Fruit fly (Drosophila melanogaster): Measurements from ENCODE around the gene PGS1.

Gene PGS1

dm6 chr3R:18739978-18740954 lies 5.6 kb downstream of the PGS1 start (continued):
- TF ChIP-seq amos (GFP tag; IDR thresholded peaks at IDR 0.05; ENCODE audit: partially characterized antibody) (peak; percentile 49; the same call in 1 of the 2 replicates), cwo (GFP tag; optimal IDR thresholded peaks at IDR 0.05) (peak; percentile 91), CG34422 (GFP tag; IDR thresholded peaks at IDR 0.05) (peak; percentile 50; the same call in 1 of the 3 replicates), prd (optimal IDR thresholded peaks at IDR 0.05) (no peak), prd (GFP tag; IDR thresholded peaks at IDR 0.05) (no peak), TFAM (GFP tag; optimal IDR thresholded peaks at IDR 0.05) (no peak), CG15269 (tag; optimal IDR thresholded peaks at IDR 0.05) (peak; percentile 33), phol (tag; optimal IDR thresholded peaks at IDR 0.05) (no peak), chm (GFP tag; IDR thresholded peaks at IDR 0.05) (no peak; the same call in 1 of the 2 replicates), CG8924 (tag; optimal IDR thresholded peaks at IDR 0.05) (peak; percentile 4), gem (tag; optimal IDR thresholded peaks at IDR 0.05) (peak; percentile 3), chinmo (GFP tag; IDR thresholded peaks at IDR 0.05; ENCODE audit: partially characterized antibody) (peak; percentile 62; the same call in 2 of the 4 replicates), pho (GFP tag; optimal IDR thresholded peaks at IDR 0.05) (no peak), CG30403 (GFP tag; optimal IDR thresholded peaks at IDR 0.05) (no peak), esg (GFP tag; conservative IDR thresholded peaks at IDR 0.05) (no peak), CG6689 (GFP tag; IDR thresholded peaks at IDR 0.05) (no peak), D (optimal IDR thresholded peaks at IDR 0.05) (no peak), D (GFP tag; optimal IDR thresholded peaks at IDR 0.05) (no peak), CG8281 (tag; optimal IDR thresholded peaks at IDR 0.05) (peak; percentile 9), NC2β (GFP tag; optimal IDR thresholded peaks at IDR 0.05) (no peak), slbo (GFP tag; IDR thresholded peaks at IDR 0.05) (0 out of 2 replicates have a peak, but pooled peaks have one; percentile 15), rib (GFP tag; IDR thresholded peaks at IDR 0.05) (peak; percentile 43; the same call in 1 of the 2 replicates), kni (GFP tag; optimal IDR thresholded peaks at IDR 0.05) (peak; percentile 53), HmgZ (tag; optimal IDR thresholded peaks at IDR 0.05) (peak; percentile 28), CG8290 (GFP tag; optimal IDR thresholded peaks at IDR 0.05) (no peak), CG8290 (tag; optimal IDR thresholded peaks at IDR 0.05) (peak in 1 of 2 experiments; percentile 71), Ets65A (GFP tag) (peak; percentile 61), CG9609 (GFP tag; optimal IDR thresholded peaks at IDR 0.05) (no peak), CG12155 (GFP tag; optimal IDR thresholded peaks at IDR 0.05) (peak; percentile 30), sens-2 (GFP tag; IDR thresholded peaks at IDR 0.05) (no peak), CG3163 (GFP tag; optimal IDR thresholded peaks at IDR 0.05) (peak; percentile 85), en (GFP tag; optimal IDR thresholded peaks at IDR 0.05) (no peak), CG17359 (tag; optimal IDR thresholded peaks at IDR 0.05) (peak; percentile 8), ewg (GFP tag; optimal IDR thresholded peaks at IDR 0.05) (no peak), CG32767 (GFP tag; IDR thresholded peaks at IDR 0.05) (0 out of 2 replicates have a peak, but pooled peaks have one; percentile 18), corto (GFP tag; optimal IDR thresholded peaks at IDR 0.05) (peak; percentile 8), tx (GFP tag; optimal IDR thresholded peaks at IDR 0.05) (no peak), zfh2 (GFP tag; optimal IDR thresholded peaks at IDR 0.05) (no peak), CG2712 (tag; optimal IDR thresholded peaks at IDR 0.05) (no peak), caup (GFP tag; optimal IDR thresholded peaks at IDR 0.05; ENCODE audit: severe bottlenecking) (peak; percentile 38), CG7963 (GFP tag; IDR thresholded peaks at IDR 0.05; ENCODE audit: partially characterized antibody) (peak; percentile 15; the same call in 1 of the 3 replicates), Asciz (GFP tag; optimal IDR thresholded peaks at IDR 0.05) (no peak), mld (GFP tag; IDR thresholded peaks at IDR 0.05; ENCODE audit: partially characterized antibody) (no peak), CG7786 (GFP tag; optimal IDR thresholded peaks at IDR 0.05) (no peak), dmrt99B (tag; optimal IDR thresholded peaks at IDR 0.05) (no peak), pnt (GFP tag; optimal IDR thresholded peaks at IDR 0.05) (no peak), CG4360 (GFP tag; IDR thresholded peaks at IDR 0.05) (no peak), so (GFP tag; IDR thresholded peaks at IDR 0.05) (0 out of 3 replicates have a peak, but pooled peaks have one; percentile 37)
